Worm (Caenorhabditis elegans): ENCODE data around the gene K06A4.2.

The K06A4.2 gene

ce11 chrV:9516280-9516679 lies 32.3 kb downstream of the K06A4.2 start (continued):
- TF ChIP-seq B0336.3 (GFP tag; IDR thresholded peaks at IDR 0.05), result no peak; the same call in 1 of the 2 replicates
- no peak for TF ChIP-seq nfyb-1 (GFP tag; IDR thresholded peaks at IDR 0.05)
- TF ChIP-seq C06A6.2 (GFP tag; conservative IDR thresholded peaks at IDR 0.05), result peak; percentile 43; the same call in 1 of the 2 replicates
- no peak for TF ChIP-seq let-526 (GFP tag; IDR thresholded peaks at IDR 0.05)
- TF ChIP-seq aptf-3 (GFP tag; IDR thresholded peaks at IDR 0.05), result no peak
- TF ChIP-seq tbx-9 (tag; optimal IDR thresholded peaks at IDR 0.05; ENCODE audit: borderline replicate concordance), result no peak
- no peak for TF ChIP-seq madf-8 (GFP tag; conservative IDR thresholded peaks at IDR 0.05)
- no peak for TF ChIP-seq F37B4.10 (GFP tag; IDR thresholded peaks at IDR 0.05)
- no peak for TF ChIP-seq nfya-2 (GFP tag; IDR thresholded peaks at IDR 0.05)
- no peak for TF ChIP-seq rcor-1 (GFP tag; IDR thresholded peaks at IDR 0.05)
- no peak for TF ChIP-seq snpc-4 (GFP tag; optimal IDR thresholded peaks at IDR 0.05)
- no peak for TF ChIP-seq snpc-4 (tag; optimal IDR thresholded peaks at IDR 0.05)
- TF ChIP-seq F22D6.2 (tag; optimal IDR thresholded peaks at IDR 0.05), result peak; percentile 82
- no peak for TF ChIP-seq attf-5 (GFP tag; optimal IDR thresholded peaks at IDR 0.05)

ce11 chrV:9518832-9519231 lies 34.8 kb downstream of the K06A4.2 start, which contains the start of gene C50F4.8:
C50F4.8 (minus strand) TSS chrV:9518859.
- TF ChIP-seq aptf-3 (GFP tag; IDR thresholded peaks at IDR 0.05) (no peak), D2030.7 (GFP tag; IDR thresholded peaks at IDR 0.05) (no peak), C17E4.6 (GFP tag; IDR thresholded peaks at IDR 0.05) (no peak), attf-6 (GFP tag; IDR thresholded peaks at IDR 0.05) (no peak), snpc-4 (GFP tag; optimal IDR thresholded peaks at IDR 0.05) (no peak), snpc-4 (tag; optimal IDR thresholded peaks at IDR 0.05) (no peak), ztf-26 (tag; optimal IDR thresholded peaks at IDR 0.05) (no peak), Y67H2A.10 (GFP tag; conservative IDR thresholded peaks at IDR 0.05) (no peak), madf-3 (GFP tag; IDR thresholded peaks at IDR 0.05) (no peak), die-1 (tag; optimal IDR thresholded peaks at IDR 0.05) (no peak), hlh-12 (tag; optimal IDR thresholded peaks at IDR 0.05) (no peak)

ce11 chrV:9521697-9522096 lies 37.7 kb downstream of the K06A4.2 start:
- TF ChIP-seq madf-6 (GFP tag; IDR thresholded peaks at IDR 0.05), result no peak
- no peak for TF ChIP-seq lsl-1 (GFP tag; optimal IDR thresholded peaks at IDR 0.05)
- no peak for TF ChIP-seq ztf-26 (tag; optimal IDR thresholded peaks at IDR 0.05)
- TF ChIP-seq let-526 (GFP tag; IDR thresholded peaks at IDR 0.05), result no peak
- no peak for TF ChIP-seq madf-8 (GFP tag; conservative IDR thresholded peaks at IDR 0.05)
- no peak for TF ChIP-seq pbrm-1 (GFP tag; IDR thresholded peaks at IDR 0.05)
- no peak for TF ChIP-seq egl-44 (GFP tag; IDR thresholded peaks at IDR 0.05)

- no peak for TF ChIP-seq lin-26 (GFP tag; IDR thresholded peaks at IDR 0.05)
- no peak for TF ChIP-seq lin-40 (tag; optimal IDR thresholded peaks at IDR 0.05)
- TF ChIP-seq F55B11.4 (tag; optimal IDR thresholded peaks at IDR 0.05; ENCODE audit: borderline replicate concordance, insufficient read depth), result no peak
- TF ChIP-seq egrh-3 (GFP tag; IDR thresholded peaks at IDR 0.05), result no peak
- TF ChIP-seq let-526 (GFP tag; IDR thresholded peaks at IDR 0.05), result no peak
- TF ChIP-seq Y56A3A.18 (GFP tag; IDR thresholded peaks at IDR 0.05), result no peak
- TF ChIP-seq Y79H2A.3 (GFP tag; conservative IDR thresholded peaks at IDR 0.05), result no peak
- TF ChIP-seq attf-5 (GFP tag; optimal IDR thresholded peaks at IDR 0.05), result no peak
- TF ChIP-seq nfya-1 (tag; optimal IDR thresholded peaks at IDR 0.05; ENCODE audit: borderline replicate concordance, insufficient read depth), result no peak
- TF ChIP-seq ztf-28 (GFP tag; IDR thresholded peaks at IDR 0.05), result no peak
- no peak for TF ChIP-seq F52B5.7 (tag; optimal IDR thresholded peaks at IDR 0.05)
- no peak for TF ChIP-seq zim-3 (tag; optimal IDR thresholded peaks at IDR 0.05)
- no peak for TF ChIP-seq K12H6.12 (tag; optimal IDR thresholded peaks at IDR 0.05)
These were observed 40.1 kb downstream of the K06A4.2 start, which contains the start of gene C50F4.9 for ce11 chrV:9524099-9524498. C50F4.9 (minus strand) TSS chrV:9524199.

Data from whole organism, young adult.